Fruit fly (Drosophila melanogaster) whole organism, embryonic: Measurements from ENCODE around the gene NitFhit.

Experiments
- B-H2 ChIP-seq: fragments of 200-800 bp; sonication (Bioruptor generic); optimal IDR thresholded peaks from 2 replicates; lab custom pipeline; 2018; ENCODE audit warnings: missing biosample characterization, mild to moderate bottlenecking, missing genetic modification characterization
- CG10431 ChIP-seq: fragments of 200-800 bp; sonication (Bioruptor generic); optimal IDR thresholded peaks from 3 replicates; lab custom pipeline; 2018; ENCODE audit warnings: missing biosample characterization, mild to moderate bottlenecking, missing genetic modification characterization
- CG11560 ChIP-seq: fragments of 200-800 bp; sonication (Bioruptor generic); IDR thresholded peaks from 3 replicates; pipeline ENCODE4 v1.3.6; 2022; ENCODE audit warnings: missing biosample characterization, missing genetic modification characterization
- CG13287 ChIP-seq: fragments of 200-800 bp; sonication (Bioruptor generic); IDR thresholded peaks from 2 replicates; pipeline ENCODE4 v1.3.6; 2022; ENCODE audit warnings: missing biosample characterization, missing genetic modification characterization; ENCODE audit not compliant: partially characterized antibody
- CG15514 ChIP-seq: fragments of 200-800 bp; sonication (Bioruptor generic); optimal IDR thresholded peaks from 3 replicates; lab custom pipeline; 2017; ENCODE audit warnings: missing biosample characterization, missing genetic modification characterization, mild to moderate bottlenecking, moderate library complexity, missing genetic modification reagents
- CG1602 ChIP-seq: fragments of 200-800 bp; sonication (Bioruptor generic); optimal IDR thresholded peaks from 3 replicates; lab custom pipeline; 2016; ENCODE audit warnings: missing biosample characterization, missing genetic modification characterization
- CG31365 ChIP-seq: fragments of 200-800 bp; sonication (Bioruptor generic); optimal IDR thresholded peaks from 2 replicates; lab custom pipeline; 2018; ENCODE audit warnings: missing biosample characterization, mild to moderate bottlenecking, missing genetic modification characterization
- CG33213 ChIP-seq: fragments of 200-800 bp; sonication (Bioruptor generic); optimal IDR thresholded peaks from 3 replicates; lab custom pipeline; 2016; ENCODE audit warnings: missing biosample characterization, missing genetic modification characterization
- CG3407 ChIP-seq: fragments of 200-800 bp; sonication (Bioruptor generic); optimal IDR thresholded peaks from 2 replicates; lab custom pipeline; 2018; ENCODE audit warnings: missing biosample characterization, mild to moderate bottlenecking, missing genetic modification characterization
- CG3726 ChIP-seq: fragments of 200-800 bp; sonication (Bioruptor generic); IDR thresholded peaks from 3 replicates; pipeline ENCODE4, ENCODE4 v1.3.6; 2022; ENCODE audit warnings: missing biosample characterization, missing genetic modification characterization
- CG4328 ChIP-seq: fragments of 200-800 bp; sonication (Bioruptor generic); optimal IDR thresholded peaks from 3 replicates; lab custom pipeline; 2017; ENCODE audit warnings: missing biosample characterization, missing genetic modification reagents, missing genetic modification characterization
- CG6689 ChIP-seq: fragments of 200-800 bp; sonication (Bioruptor generic); IDR thresholded peaks from 2 replicates; pipeline ENCODE4 v1.3.6; 2022; ENCODE audit warnings: missing biosample characterization, missing genetic modification characterization
- CG8089 ChIP-seq: fragments of 200-800 bp; sonication (Bioruptor generic); optimal IDR thresholded peaks from 3 replicates; lab custom pipeline; 2016; ENCODE audit warnings: missing biosample characterization, missing genetic modification characterization
- CG9609 ChIP-seq: fragments of 200-800 bp; sonication (Bioruptor generic); optimal IDR thresholded peaks from 3 replicates; lab custom pipeline; 2016; ENCODE audit warnings: missing biosample characterization, missing genetic modification characterization
- CG9727 ChIP-seq: fragments of 200-800 bp; sonication (Bioruptor generic); optimal IDR thresholded peaks from 3 replicates; lab custom pipeline; 2017; ENCODE audit warnings: missing biosample characterization, mild to moderate bottlenecking, missing genetic modification characterization
- CG9817 ChIP-seq: fragments of 200-800 bp; sonication (Bioruptor generic); optimal IDR thresholded peaks from 2 replicates; lab custom pipeline; 2018; ENCODE audit warnings: missing biosample characterization, mild to moderate bottlenecking, missing genetic modification characterization, moderate library complexity
- D19A ChIP-seq: fragments of 200-800 bp; optimal IDR thresholded peaks from 3 replicates; lab custom pipeline; 2019; ENCODE audit warnings: missing biosample characterization, mild to moderate bottlenecking, missing genetic modification characterization, moderate library complexity
- Dref ChIP-seq: fragments of 200-800 bp; sonication (Bioruptor generic); IDR thresholded peaks from 2 replicates; pipeline ENCODE4 v1.3.6; 2022; ENCODE audit warnings: missing biosample characterization, missing genetic modification characterization
- Hsf ChIP-seq: fragments of 200-800 bp; sonication (Bioruptor generic); optimal IDR thresholded peaks from 3 replicates; lab custom pipeline; 2016; ENCODE audit warnings: missing biosample characterization, missing genetic modification characterization
- Lpt ChIP-seq: fragments of >200 bp; optimal IDR thresholded peaks from 2 replicates; lab custom pipeline; 2018; ENCODE audit warnings: missing biosample characterization, missing genetic modification characterization
- Mad ChIP-seq: fragments of 200-800 bp; sonication (Bioruptor generic); optimal IDR thresholded peaks from 2 replicates; lab custom pipeline; 2016; ENCODE audit warnings: missing biosample characterization, missing genetic modification characterization
- Meics ChIP-seq: fragments of 200-800 bp; sonication (Bioruptor generic); optimal IDR thresholded peaks from 2 replicates; lab custom pipeline; 2017; ENCODE audit warnings: missing biosample characterization, mild to moderate bottlenecking, missing genetic modification characterization
- NK7.1 ChIP-seq: fragments of 200-800 bp; sonication (Bioruptor generic); optimal IDR thresholded peaks from 3 replicates; lab custom pipeline; 2016; ENCODE audit warnings: missing biosample characterization, missing genetic modification characterization
- Ssrp ChIP-seq: fragments of 200-800 bp; sonication (Bioruptor generic); optimal IDR thresholded peaks from 2 replicates; lab custom pipeline; 2018; ENCODE audit warnings: missing biosample characterization, mild to moderate bottlenecking, missing genetic modification characterization, moderate library complexity
- TFAM ChIP-seq: fragments of 200-800 bp; sonication (Bioruptor generic); optimal IDR thresholded peaks from 2 replicates; lab custom pipeline; 2017; ENCODE audit warnings: missing biosample characterization, missing genetic modification characterization, inconsistent platforms
- ato ChIP-seq: fragments of 200-800 bp; sonication (Bioruptor generic); IDR thresholded peaks from 2 replicates; pipeline ENCODE4 v1.3.6; 2022; ENCODE audit warnings: missing biosample characterization, missing genetic modification characterization; ENCODE audit not compliant: partially characterized antibody
- btn ChIP-seq: fragments of 200-800 bp; sonication (Bioruptor generic); optimal IDR thresholded peaks from 2 replicates; lab custom pipeline; 2016; ENCODE audit warnings: missing biosample characterization, missing genetic modification characterization
- ci ChIP-seq: fragments of 200-800 bp; sonication (Bioruptor generic); IDR thresholded peaks from 3 replicates; pipeline ENCODE4 v1.3.6; 2022; ENCODE audit warnings: missing biosample characterization, missing genetic modification characterization
- dati ChIP-seq: fragments of 200-800 bp; sonication (Bioruptor generic); IDR thresholded peaks from 2 replicates; pipeline ENCODE4 v1.3.6; 2022; ENCODE audit warnings: missing biosample characterization, missing genetic modification characterization
- dm ChIP-seq: fragments of 200-800 bp; sonication (Bioruptor generic); optimal IDR thresholded peaks from 3 replicates; lab custom pipeline; 2016; ENCODE audit warnings: missing biosample characterization, missing genetic modification characterization
- esg ChIP-seq: fragments of 200-800 bp; sonication (Bioruptor generic); conservative IDR thresholded peaks from 2 replicates; pipeline ENCODE4 v1.3.6; 2022; ENCODE audit warnings: missing biosample characterization, missing genetic modification characterization
- fu2 ChIP-seq: fragments of 200-800 bp; sonication (Bioruptor generic); optimal IDR thresholded peaks from 2 replicates; lab custom pipeline; 2016; ENCODE audit warnings: missing biosample characterization, missing genetic modification characterization
- hb ChIP-seq: fragments of 200-800 bp; sonication (Bioruptor generic); IDR thresholded peaks from 3 replicates; pipeline ENCODE4 v1.3.6; 2022; ENCODE audit warnings: missing biosample characterization, missing genetic modification characterization; ENCODE audit not compliant: partially characterized antibody
- jigr1 ChIP-seq: fragments of 200-800 bp; sonication (Bioruptor generic); IDR thresholded peaks from 3 replicates; pipeline ENCODE4 v1.3.6; 2022; ENCODE audit warnings: missing biosample characterization, missing genetic modification characterization
- jing ChIP-seq: fragments of 200-800 bp; sonication (Bioruptor generic); optimal IDR thresholded peaks from 2 replicates; lab custom pipeline; 2018; ENCODE audit warnings: missing biosample characterization, mild to moderate bottlenecking, missing genetic modification characterization
- kay ChIP-seq: fragments of 200-800 bp; sonication (Bioruptor generic); optimal IDR thresholded peaks from 2 replicates; lab custom pipeline; 2016; ENCODE audit warnings: missing biosample characterization, missing genetic modification characterization
- lilli ChIP-seq: fragments of 200-800 bp; sonication (Bioruptor generic); optimal IDR thresholded peaks from 3 replicates; lab custom pipeline; 2016; ENCODE audit warnings: missing biosample characterization, missing genetic modification characterization
- nerfin-2 ChIP-seq: fragments of 200-800 bp; sonication (Bioruptor generic); IDR thresholded peaks from 2 replicates; pipeline ENCODE4 v1.3.6; 2022; ENCODE audit warnings: missing biosample characterization, missing genetic modification characterization; ENCODE audit not compliant: partially characterized antibody
- phol ChIP-seq: fragments of 200-800 bp; sonication (Bioruptor generic); optimal IDR thresholded peaks from 3 replicates; lab custom pipeline; 2018; ENCODE audit warnings: missing biosample characterization, mild to moderate bottlenecking, missing genetic modification characterization, moderate library complexity
- pzg ChIP-seq: fragments of 200-800 bp; sonication (Bioruptor generic); optimal IDR thresholded peaks from 3 replicates; lab custom pipeline; 2018; ENCODE audit warnings: missing biosample characterization, mild to moderate bottlenecking, missing genetic modification characterization, moderate library complexity
- row ChIP-seq: fragments of 200-800 bp; sonication (Bioruptor generic); IDR thresholded peaks from 3 replicates; pipeline ENCODE4 v1.3.6; 2022; ENCODE audit warnings: missing biosample characterization, missing genetic modification characterization
- run ChIP-seq: fragments of 200-800 bp; sonication (Bioruptor generic); optimal IDR thresholded peaks from 3 replicates; lab custom pipeline; 2018; ENCODE audit warnings: missing biosample characterization, mild to moderate bottlenecking, missing genetic modification characterization
- scrt ChIP-seq: fragments of 200-800 bp; sonication (Bioruptor generic); optimal IDR thresholded peaks from 2 replicates; lab custom pipeline; 2018; ENCODE audit warnings: missing biosample characterization, mild to moderate bottlenecking, missing genetic modification characterization, moderate library complexity
- slbo ChIP-seq: fragments of 200-800 bp; sonication (Bioruptor generic); IDR thresholded peaks from 2 replicates; pipeline ENCODE4 v1.3.6; 2022; ENCODE audit warnings: missing biosample characterization, missing genetic modification characterization
- sqz ChIP-seq: fragments of 200-800 bp; sonication (Bioruptor generic); optimal IDR thresholded peaks from 3 replicates; lab custom pipeline; 2018; ENCODE audit warnings: missing biosample characterization, mild to moderate bottlenecking, missing genetic modification characterization
- stc ChIP-seq: fragments of 200-800 bp; sonication (Bioruptor generic); IDR thresholded peaks from 2 replicates; pipeline ENCODE4 v1.3.6; 2022; ENCODE audit warnings: missing biosample characterization, missing genetic modification characterization
- tup ChIP-seq: fragments of 200-800 bp; sonication (Bioruptor generic); optimal IDR thresholded peaks from 2 replicates; lab custom pipeline; 2016; ENCODE audit warnings: missing biosample characterization, mild to moderate bottlenecking, missing genetic modification characterization, moderate library complexity
- unpg ChIP-seq: fragments of 200-800 bp; sonication (Bioruptor generic); optimal IDR thresholded peaks from 3 replicates; lab custom pipeline; 2018; ENCODE audit warnings: missing biosample characterization, mild to moderate bottlenecking, missing genetic modification characterization, moderate library complexity
- zen ChIP-seq: fragments of 200-800 bp; sonication (Bioruptor generic); optimal IDR thresholded peaks from 3 replicates; lab custom pipeline; 2018; ENCODE audit warnings: missing biosample characterization, mild to moderate bottlenecking, missing genetic modification characterization, moderate library complexity

NitFhit gene

DNA sequence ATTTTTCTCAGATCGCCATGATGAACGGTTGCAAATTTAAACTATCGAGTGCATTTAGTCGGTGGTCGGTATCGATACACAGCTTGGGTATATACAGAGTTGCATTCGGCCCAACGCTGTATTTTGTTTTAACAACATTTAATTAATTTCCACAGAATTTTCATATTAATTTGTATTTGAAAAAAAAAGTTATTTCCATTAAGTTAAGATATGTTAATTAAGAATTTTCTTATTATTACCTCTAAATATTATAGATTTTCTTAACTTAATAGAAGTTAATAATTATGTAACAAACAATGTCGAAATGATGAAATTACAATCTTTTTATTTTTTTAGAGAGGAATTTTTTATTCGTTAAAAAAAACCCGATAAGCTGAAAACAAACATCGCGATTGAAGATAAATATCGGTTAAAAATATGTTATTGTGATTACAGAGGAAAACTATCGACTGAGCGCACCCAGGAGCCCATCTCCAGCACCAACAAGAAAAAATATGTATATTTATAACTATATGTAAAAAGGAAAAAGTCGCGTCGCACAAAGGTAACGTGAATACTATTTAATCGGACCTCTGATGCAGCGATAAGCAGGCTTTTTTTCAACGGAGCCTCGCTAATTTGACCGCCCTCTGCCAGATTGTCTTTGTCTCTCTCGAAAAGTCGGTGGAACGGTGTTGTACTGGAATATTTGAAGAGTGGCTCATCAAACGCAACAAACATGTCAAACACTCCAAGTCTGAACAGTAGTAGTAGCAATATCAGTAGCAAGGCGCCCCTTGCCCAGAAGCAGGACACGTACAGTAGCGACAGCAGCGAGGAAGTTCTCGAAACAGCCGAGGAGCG is 3.6 kb upstream of the NitFhit start, which contains the start of the genes rno and mri (continued):
- TF ChIP-seq jigr1 (peak; percentile 72; the same call in 1 of the 3 replicates), CG9817 (tag; lab: Kevin White, UChicago) (peak; percentile 77), tup (GFP tag; lab: Kevin White, UChicago) (no peak), CG4328 (GFP tag; lab: Kevin White, UChicago) (peak; percentile 55), row (GFP tag; lab: Robert Waterston, UW) (peak; percentile 86), B-H2 (GFP tag; lab: Kevin White, UChicago) (peak; percentile 79), phol (tag; lab: Kevin White, UChicago) (peak; percentile 99), CG9727 (GFP tag; lab: Kevin White, UChicago) (peak; percentile 83), CG33213 (GFP tag; lab: Kevin White, UChicago) (no peak), pzg (peak; percentile 35), CG15514 (GFP tag; lab: Kevin White, UChicago) (peak; percentile 43), kay (GFP tag; lab: Kevin White, UChicago) (peak; percentile 33), CG31365 (tag; lab: Kevin White, UChicago) (no peak), CG13287 (GFP tag; lab: Robert Waterston, UW) (peak; percentile 92), CG10431 (GFP tag; lab: Kevin White, UChicago) (no peak), CG8089 (no peak), jing (GFP tag; lab: Kevin White, UChicago) (no peak), zen (tag; lab: Kevin White, UChicago) (peak; percentile 81), CG3407 (GFP tag; lab: Kevin White, UChicago) (no peak), D19A (tag; lab: Kevin White, UChicago) (peak; percentile 58), dm (GFP tag; lab: Kevin White, UChicago) (no peak), sqz (peak; percentile 13), run (tag; lab: Kevin White, UChicago) (peak; percentile 37), CG3726 (no peak), nerfin-2 (GFP tag; lab: Robert Waterston, UW) (peak; percentile 90), Lpt (no peak), slbo (GFP tag; lab: Robert Waterston, UW) (peak; percentile 78), fu2 (GFP tag; lab: Kevin White, UChicago) (no peak), hb (GFP tag; lab: Robert Waterston, UW) (peak; percentile 87), dati (peak; percentile 46; the same call in 1 of the 2 replicates), TFAM (GFP tag; lab: Kevin White, UChicago) (no peak), scrt (GFP tag; lab: Kevin White, UChicago) (no peak), CG6689 (peak; percentile 88), Dref (GFP tag; lab: Robert Waterston, UW) (peak; percentile 83), Ssrp (tag; lab: Kevin White, UChicago) (peak; percentile 78), esg (peak; percentile 72), Mad (GFP tag; lab: Kevin White, UChicago) (peak; percentile 10), CG1602 (peak; percentile 70), ci (GFP tag; lab: Robert Waterston, UW) (peak; percentile 61; the same call in 2 of the 3 replicates), Hsf (GFP tag; lab: Kevin White, UChicago) (peak; percentile 9), NK7.1 (GFP tag; lab: Kevin White, UChicago) (no peak), lilli (GFP tag; lab: Kevin White, UChicago) (peak; percentile 31), stc (peak; percentile 63; the same call in 1 of the 2 replicates), ato (GFP tag; lab: Robert Waterston, UW) (peak; percentile 72), btn (GFP tag; lab: Kevin White, UChicago) (no peak), unpg (GFP tag; lab: Kevin White, UChicago) (peak; percentile 67), CG11560 (tag; lab: Robert Waterston, UW) (peak; percentile 97), Meics (GFP tag; lab: Kevin White, UChicago) (peak; percentile 65), CG9609 (GFP tag; lab: Kevin White, UChicago) (no peak)
